Worm (Caenorhabditis elegans) whole organism, early embryonic: ENCODE measurements around the gene C17C3.5.

Source experiments
- B0310.2 ChIP-seq: sonication (generic microtip); optimal IDR thresholded peaks from 2 replicates; lab custom pipeline; 2016; ENCODE audit warnings: mild to moderate bottlenecking, missing genetic modification characterization, missing compliant biosample characterization
- F13C5.2 ChIP-seq: sonication (generic microtip); optimal IDR thresholded peaks from 2 replicates; lab custom pipeline; 2017; ENCODE audit warnings: mild to moderate bottlenecking, missing genetic modification characterization, inconsistent platforms, missing compliant biosample characterization
- aly-1 ChIP-seq: sonication (generic microtip); optimal IDR thresholded peaks from 2 replicates; lab custom pipeline; 2016; ENCODE audit warnings: missing genetic modification characterization, missing compliant biosample characterization
- ama-1 ChIP-seq: fragments of 150-350 bp; optimal IDR thresholded peaks from 2 replicates; lab custom pipeline; 2014
- ceh-13 ChIP-seq: fragments of 200-800 bp; sonication (Bioruptor generic); optimal IDR thresholded peaks from 2 replicates; lab custom pipeline; 2018; ENCODE audit warnings: mild to moderate bottlenecking, missing genetic modification characterization, missing compliant biosample characterization
- ceh-36 ChIP-seq: sonication (generic microtip); optimal IDR thresholded peaks from 2 replicates; lab custom pipeline; 2016; ENCODE audit warnings: missing genetic modification characterization, inconsistent platforms, missing compliant biosample characterization
- ets-7 ChIP-seq: sonication (generic microtip); optimal IDR thresholded peaks from 2 replicates; lab custom pipeline; 2016; ENCODE audit warnings: missing genotype, missing genetic modification characterization, missing compliant biosample characterization
- flt-1 ChIP-seq: fragments of 200-800 bp; sonication (Bioruptor generic); IDR thresholded peaks from 2 replicates; pipeline ENCODE4 v1.3.6; 2022; ENCODE audit warnings: missing genetic modification characterization, missing compliant biosample characterization
- hmbx-1 ChIP-seq: sonication (generic microtip); optimal IDR thresholded peaks from 2 replicates; lab custom pipeline; 2016; ENCODE audit warnings: mild to moderate bottlenecking, missing genetic modification characterization, missing compliant biosample characterization
- hmg-4 ChIP-seq: fragments of 200-800 bp; sonication (Bioruptor generic); optimal IDR thresholded peaks from 2 replicates; lab custom pipeline; 2018; ENCODE audit warnings: mild to moderate bottlenecking, missing genetic modification characterization, missing compliant biosample characterization
- hnd-1 ChIP-seq: sonication (generic microtip); optimal IDR thresholded peaks from 2 replicates; lab custom pipeline; 2016; ENCODE audit warnings: missing genetic modification characterization, missing compliant biosample characterization
- pes-1 ChIP-seq: fragments of 200-800 bp; sonication (Bioruptor generic); IDR thresholded peaks from 2 replicates; pipeline ENCODE4 v1.3.6; 2022; ENCODE audit warnings: missing genetic modification reagents, missing genetic modification characterization, missing compliant biosample characterization
- scrt-1 ChIP-seq: fragments of 200-800 bp; sonication (Bioruptor generic); IDR thresholded peaks from 2 replicates; pipeline ENCODE4 v1.3.6; 2022; ENCODE audit warnings: missing genetic modification characterization, missing compliant biosample characterization
- sea-1 ChIP-seq: fragments of 200-800 bp; sonication (Bioruptor generic); conservative IDR thresholded peaks from 2 replicates; pipeline ENCODE4 v1.3.6; 2022; ENCODE audit warnings: missing genetic modification characterization, missing compliant biosample characterization
- tbx-11 ChIP-seq: fragments of 200-800 bp; sonication (Bioruptor generic); IDR thresholded peaks from 2 replicates; pipeline ENCODE4 v1.3.6; 2022; ENCODE audit warnings: missing genetic modification characterization, missing compliant biosample characterization
- tbx-37 ChIP-seq: fragments of 200-800 bp; sonication (Bioruptor generic); conservative IDR thresholded peaks from 2 replicates; pipeline ENCODE4 v1.3.6; 2022; ENCODE audit warnings: missing genetic modification reagents, missing genetic modification characterization, missing compliant biosample characterization
- tra-4 ChIP-seq: sonication (generic microtip); optimal IDR thresholded peaks from 2 replicates; lab custom pipeline; 2017; ENCODE audit warnings: missing genetic modification characterization, missing compliant biosample characterization

Gene C17C3.5

DNA sequence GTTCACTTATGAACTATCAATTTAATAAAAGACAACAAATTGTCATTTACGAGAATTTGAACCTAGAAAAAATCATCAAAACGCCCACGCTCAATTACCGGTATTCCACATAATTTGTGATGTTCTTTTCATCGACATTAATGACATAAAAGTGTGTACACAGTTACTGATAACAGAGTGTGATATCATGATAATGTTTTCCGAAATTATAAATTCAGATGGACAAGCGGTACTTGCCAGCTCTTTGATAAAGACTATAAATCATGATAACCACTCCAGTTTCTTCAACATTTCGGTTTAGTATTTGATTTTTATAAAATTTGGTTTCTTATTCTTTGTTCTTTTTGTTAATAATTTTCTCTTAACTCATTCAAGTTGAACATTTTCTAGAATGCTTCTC, 34.2 kb downstream of the C17C3.5 start, which contains the start of gene lys-8:
Gene lys-8 (plus strand): TSS at position 391 of the 400 bp plus-strand sequence.
- TF ChIP-seq tbx-37 (GFP tag; lab: Robert Waterston, UW) (no peak), tbx-11 (GFP tag; lab: Robert Waterston, UW) (no peak), hmbx-1 (tag; lab: Kevin White, UChicago) (no peak), hnd-1 (tag; lab: Kevin White, UChicago) (no peak), aly-1 (no peak), tra-4 (tag; lab: Kevin White, UChicago) (no peak), ceh-13 (GFP tag; lab: Kevin White, UChicago) (no peak), ama-1 (no peak), scrt-1 (no peak), B0310.2 (tag; lab: Kevin White, UChicago) (no peak), F13C5.2 (tag; lab: Kevin White, UChicago) (no peak), hmg-4 (GFP tag; lab: Kevin White, UChicago) (no peak), pes-1 (no peak), ets-7 (tag; lab: Kevin White, UChicago) (no peak)

DNA sequence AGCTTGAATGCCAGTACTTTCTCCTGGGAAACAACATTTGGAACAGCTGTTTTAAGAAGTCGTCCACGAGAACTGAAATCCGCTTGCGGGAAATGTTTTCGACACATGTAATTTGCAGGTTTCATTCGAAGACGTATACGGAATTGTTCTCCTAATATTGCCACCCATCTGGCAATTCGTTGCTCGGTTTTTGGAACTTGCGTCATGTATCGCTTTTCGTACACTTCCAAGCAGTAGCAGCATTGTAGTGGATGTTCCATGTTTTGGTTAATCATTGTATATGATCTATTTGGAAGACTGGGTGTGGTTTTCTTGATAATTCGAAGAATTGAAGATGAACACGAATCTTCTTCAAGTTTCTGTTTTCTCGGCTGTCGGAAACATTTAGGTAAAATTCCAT, 36.2 kb downstream of the C17C3.5 start:
- no peak for TF ChIP-seq ceh-13 (GFP tag; lab: Kevin White, UChicago)
- TF ChIP-seq B0310.2 (tag; lab: Kevin White, UChicago) = no peak
- TF ChIP-seq aly-1 = no peak
- TF ChIP-seq sea-1 (GFP tag; lab: Robert Waterston, UW) = no peak
- TF ChIP-seq flt-1 (GFP tag; lab: Robert Waterston, UW) = no peak
- TF ChIP-seq hmbx-1 (tag; lab: Kevin White, UChicago) = no peak
- no peak for TF ChIP-seq ets-7 (tag; lab: Kevin White, UChicago)
- TF ChIP-seq hnd-1 (tag; lab: Kevin White, UChicago) = no peak
- TF ChIP-seq ceh-36 = no peak
- no peak for TF ChIP-seq pes-1
- no peak for TF ChIP-seq hmg-4 (GFP tag; lab: Kevin White, UChicago)
- TF ChIP-seq F13C5.2 (tag; lab: Kevin White, UChicago) = no peak
- TF ChIP-seq tbx-37 (GFP tag; lab: Robert Waterston, UW) = no peak
- TF ChIP-seq scrt-1 = no peak
- no peak for TF ChIP-seq tra-4 (tag; lab: Kevin White, UChicago)
- no peak for TF ChIP-seq ama-1
- no peak for TF ChIP-seq tbx-11 (GFP tag; lab: Robert Waterston, UW)

DNA sequence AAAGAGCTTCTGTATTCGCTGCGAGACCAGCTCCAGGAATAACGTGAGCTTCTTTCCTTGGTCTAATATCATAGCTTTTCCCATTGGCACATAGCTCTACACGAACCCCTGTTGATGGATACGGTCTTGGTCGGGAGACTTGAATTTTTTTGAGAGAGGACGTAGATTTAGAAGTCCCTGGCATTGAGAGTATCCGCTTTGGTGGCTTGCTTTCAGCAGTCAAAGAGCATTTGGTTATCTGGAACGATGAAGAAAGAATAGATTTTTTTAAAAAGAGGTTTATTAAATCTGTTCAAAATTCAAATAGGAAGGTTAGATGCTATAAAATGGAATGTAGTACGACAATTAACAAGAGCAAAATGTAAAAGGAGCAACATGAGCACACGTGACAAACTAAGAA, 38.1 kb downstream of the C17C3.5 start, which contains the start of gene C17G10.13:
Gene C17G10.13 (minus strand): TSS at position 101 of the 400 bp plus-strand sequence.
- TF ChIP-seq ama-1 (no peak), hnd-1 (tag; lab: Kevin White, UChicago) (no peak), tbx-37 (GFP tag; lab: Robert Waterston, UW) (no peak), scrt-1 (no peak), pes-1 (no peak), B0310.2 (tag; lab: Kevin White, UChicago) (no peak)

DNA sequence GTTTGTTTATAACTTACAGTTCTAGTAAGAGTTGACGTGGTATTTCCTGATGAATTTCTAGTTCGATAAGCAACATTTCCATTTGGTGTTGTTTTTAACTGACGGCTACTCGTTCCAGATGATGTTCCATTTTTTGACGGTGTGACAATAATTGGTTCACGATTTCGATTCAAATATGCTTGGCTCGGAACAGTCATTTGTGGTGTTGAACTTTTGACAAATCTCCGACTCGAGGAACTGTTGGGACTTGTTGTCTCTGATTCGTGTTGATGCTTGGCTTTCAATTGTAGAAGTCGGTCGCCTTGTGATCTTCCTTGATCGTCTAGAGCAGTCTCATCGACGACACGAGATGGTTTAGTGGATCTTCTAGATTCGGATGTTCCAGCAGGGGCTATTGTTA, 39.9 kb downstream of the C17C3.5 start:
- no peak for TF ChIP-seq tbx-11 (GFP tag; lab: Robert Waterston, UW)
- TF ChIP-seq pes-1 = no peak
- TF ChIP-seq flt-1 (GFP tag; lab: Robert Waterston, UW) = no peak
- TF ChIP-seq ama-1 = no peak
- TF ChIP-seq hmbx-1 (tag; lab: Kevin White, UChicago) = no peak
- TF ChIP-seq hnd-1 (tag; lab: Kevin White, UChicago) = no peak
- no peak for TF ChIP-seq hmg-4 (GFP tag; lab: Kevin White, UChicago)
- TF ChIP-seq aly-1 = no peak
- no peak for TF ChIP-seq ceh-36
- TF ChIP-seq sea-1 (GFP tag; lab: Robert Waterston, UW) = no peak
- TF ChIP-seq tra-4 (tag; lab: Kevin White, UChicago) = no peak

DNA sequence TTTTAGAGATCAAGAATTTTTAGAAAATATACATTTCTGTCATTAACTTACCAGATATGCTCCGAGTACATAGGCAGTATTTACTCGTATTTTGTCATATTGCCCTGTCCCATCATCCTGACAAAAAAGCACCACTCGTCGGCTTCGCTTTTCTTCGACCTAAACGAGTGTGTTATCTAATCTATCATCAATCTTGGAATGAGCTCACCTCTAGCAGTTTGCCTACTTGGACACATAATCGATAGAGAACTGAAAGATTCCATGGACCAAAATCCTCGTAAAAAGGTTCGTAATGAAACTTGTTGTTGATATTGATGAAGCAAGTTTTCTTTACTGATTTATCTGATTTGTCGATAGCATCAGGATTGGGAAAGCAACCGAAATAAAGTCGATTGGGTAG, 41.2 kb downstream of the C17C3.5 start:
- TF ChIP-seq ceh-36 (no peak), pes-1 (no peak), hmg-4 (GFP tag; lab: Kevin White, UChicago) (no peak)

DNA sequence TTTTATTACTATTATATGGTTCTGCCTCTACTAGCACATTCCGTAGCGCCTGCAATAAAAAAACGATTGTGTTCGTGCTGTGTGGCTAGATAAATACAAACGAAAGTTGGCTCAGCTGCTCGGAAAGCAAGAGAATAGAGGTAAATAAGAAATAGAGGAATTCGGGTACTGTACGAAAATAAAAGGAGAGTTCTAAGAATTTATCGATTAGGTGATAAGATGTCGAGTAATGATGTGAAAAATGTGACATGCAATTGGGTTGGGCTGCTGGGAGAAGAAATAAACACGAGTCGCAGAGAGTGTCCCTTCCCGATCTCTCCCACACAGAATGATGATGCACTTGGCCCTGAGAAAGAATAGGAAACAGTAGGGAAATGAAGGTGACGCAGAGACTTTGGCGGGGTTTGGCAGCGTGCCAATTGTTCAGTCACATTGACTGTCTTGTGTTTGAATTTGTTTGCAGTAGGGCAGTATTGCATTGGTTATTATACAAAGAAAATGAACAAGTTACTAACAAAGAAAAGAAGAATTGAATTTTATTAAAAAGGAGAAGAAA, 41.8 kb downstream of the C17C3.5 start, which contains the start of gene cdc-14:
Gene cdc-14 (minus strand): TSS at position 51 of the 556 bp plus-strand sequence.
- TF ChIP-seq scrt-1 = no peak
- peak; percentile 75 for TF ChIP-seq F13C5.2 (tag; lab: Kevin White, UChicago)
- TF ChIP-seq B0310.2 (tag; lab: Kevin White, UChicago) = no peak
- TF ChIP-seq hmg-4 (GFP tag; lab: Kevin White, UChicago) = peak; percentile 63

DNA sequence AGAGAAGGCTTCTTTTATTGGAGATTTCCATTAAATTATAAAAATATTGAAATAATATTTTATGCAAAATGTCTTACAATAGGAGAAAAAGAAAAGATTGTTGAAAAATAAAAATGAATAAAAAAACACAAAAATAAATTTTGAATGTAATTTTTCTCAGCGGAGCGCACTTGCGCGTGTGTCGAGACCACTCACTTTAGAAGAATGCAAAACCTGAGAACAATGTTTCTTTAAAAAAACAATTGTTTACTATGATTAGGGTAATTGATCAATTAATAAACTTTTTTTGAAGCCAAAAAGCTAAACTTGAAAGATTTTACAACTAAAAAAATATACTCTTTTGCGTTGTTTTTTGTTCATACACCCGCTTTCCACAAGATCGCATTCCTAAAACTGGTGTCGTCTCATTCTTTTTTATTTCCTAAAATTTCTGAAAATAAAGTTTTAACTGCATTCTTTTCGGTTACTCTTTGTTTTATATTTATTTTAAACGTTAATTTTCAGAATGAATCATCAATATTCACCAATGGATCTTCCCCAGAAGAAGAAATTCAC, 42.7 kb downstream of the C17C3.5 start, which contains the start of gene ttc-4:
Gene ttc-4 (plus strand): TSS at position 505 of the 555 bp plus-strand sequence.
- no peak for TF ChIP-seq ama-1
- TF ChIP-seq pes-1 = peak; percentile 56
- TF ChIP-seq B0310.2 (tag; lab: Kevin White, UChicago) = no peak
- peak; percentile 19 for TF ChIP-seq ets-7 (tag; lab: Kevin White, UChicago)
- no peak for TF ChIP-seq hmg-4 (GFP tag; lab: Kevin White, UChicago)
- no peak for TF ChIP-seq ceh-13 (GFP tag; lab: Kevin White, UChicago)

DNA sequence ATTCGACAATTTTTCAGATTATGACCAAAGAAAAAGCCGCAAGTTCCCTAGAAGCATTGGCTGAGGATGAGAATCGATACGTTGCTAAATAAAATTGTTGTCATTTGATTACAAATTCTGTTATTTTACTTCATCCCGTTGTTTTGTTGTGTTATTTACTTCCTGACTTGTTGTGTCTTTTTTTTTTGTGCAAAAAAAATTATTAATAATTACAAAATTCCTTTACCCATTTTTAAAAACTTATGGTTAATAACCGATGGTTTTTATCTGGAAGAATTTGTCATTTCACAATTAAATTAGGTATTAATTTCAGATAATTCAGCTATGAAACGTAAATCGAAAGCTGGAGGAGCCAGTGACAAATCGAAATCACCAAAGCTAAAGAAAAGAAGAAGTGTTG, 44.6 kb downstream of the C17C3.5 start, which contains the start of gene C17G10.1:
Gene C17G10.1 (plus strand): TSS at position 301 of the 400 bp plus-strand sequence.
- TF ChIP-seq pes-1 (no peak), B0310.2 (tag; lab: Kevin White, UChicago) (no peak)
